Fruit fly (Drosophila melanogaster) whole organism, embryonic: ENCODE results near the gene Ada2a.

ENCODE experiments used
- B-H2 ChIP-seq: fragments of 200-800 bp; sonication (Bioruptor generic); optimal IDR thresholded peaks from 2 replicates; lab custom pipeline; 2018; ENCODE audit warnings: missing biosample characterization, mild to moderate bottlenecking, missing genetic modification characterization
- CG11695 ChIP-seq: fragments of 200-800 bp; sonication (Bioruptor generic); IDR thresholded peaks from 3 replicates; pipeline ENCODE4 v1.3.6; 2022; ENCODE audit warnings: missing biosample characterization, missing genetic modification characterization
- CG12659 ChIP-seq: fragments of 200-800 bp; sonication (Bioruptor generic); optimal IDR thresholded peaks from 3 replicates; lab custom pipeline; 2017; ENCODE audit warnings: mild to moderate bottlenecking, missing biosample characterization, missing genetic modification reagents, missing genetic modification characterization
- CG14860 ChIP-seq: fragments of 200-800 bp; sonication (Bioruptor generic); IDR thresholded peaks from 3 replicates; pipeline ENCODE4 v1.3.6; 2022; ENCODE audit warnings: missing biosample characterization, missing genetic modification characterization; ENCODE audit not compliant: partially characterized antibody
- CG17359 ChIP-seq: fragments of 200-800 bp; sonication (Bioruptor generic); optimal IDR thresholded peaks from 3 replicates; lab custom pipeline; 2018; ENCODE audit warnings: missing biosample characterization, mild to moderate bottlenecking, missing genetic modification characterization, moderate library complexity
- CG17568 ChIP-seq: fragments of 200-800 bp; sonication (Bioruptor generic); optimal IDR thresholded peaks from 2 replicates; lab custom pipeline; 2018; ENCODE audit warnings: missing biosample characterization, mild to moderate bottlenecking, missing genetic modification characterization, moderate library complexity
- CG17829 ChIP-seq: fragments of 200-800 bp; optimal IDR thresholded peaks from 2 replicates; lab custom pipeline; 2019; ENCODE audit warnings: missing biosample characterization, mild to moderate bottlenecking, missing genetic modification characterization, moderate library complexity
- CG1832 ChIP-seq: fragments of 200-800 bp; sonication (Bioruptor generic); optimal IDR thresholded peaks from 2 replicates; lab custom pipeline; 2017; ENCODE audit warnings: missing biosample characterization, mild to moderate bottlenecking, missing genetic modification characterization, inconsistent platforms
- CG33213 ChIP-seq: fragments of 200-800 bp; sonication (Bioruptor generic); optimal IDR thresholded peaks from 3 replicates; lab custom pipeline; 2016; ENCODE audit warnings: missing biosample characterization, missing genetic modification characterization
- CG3726 ChIP-seq: fragments of 200-800 bp; sonication (Bioruptor generic); IDR thresholded peaks from 3 replicates; pipeline ENCODE4, ENCODE4 v1.3.6; 2022; ENCODE audit warnings: missing biosample characterization, missing genetic modification characterization
- CG3847 ChIP-seq: fragments of 200-800 bp; sonication (Bioruptor generic); IDR thresholded peaks from 2 replicates; pipeline ENCODE4 v1.3.6; 2022; ENCODE audit warnings: missing biosample characterization, missing genetic modification characterization
- CG6765 ChIP-seq: fragments of 200-800 bp; sonication (Bioruptor generic); optimal IDR thresholded peaks from 3 replicates; lab custom pipeline; 2017; ENCODE audit warnings: missing biosample characterization, mild to moderate bottlenecking, missing genetic modification characterization
- CG6791 ChIP-seq: fragments of 200-800 bp; sonication (Bioruptor generic); IDR thresholded peaks from 3 replicates; pipeline ENCODE4 v1.3.6; 2022; ENCODE audit warnings: missing biosample characterization, missing genetic modification characterization; ENCODE audit not compliant: partially characterized antibody
- CG7963 ChIP-seq: fragments of 200-800 bp; sonication (Bioruptor generic); IDR thresholded peaks from 3 replicates; pipeline ENCODE4 v1.3.6; 2022; ENCODE audit warnings: missing biosample characterization, missing genetic modification characterization; ENCODE audit not compliant: partially characterized antibody
- CG8765 ChIP-seq: fragments of 200-800 bp; sonication (Bioruptor generic); IDR thresholded peaks from 2 replicates; pipeline ENCODE4 v1.3.6; 2022; ENCODE audit warnings: missing biosample characterization, missing genetic modification characterization
- CG9609 ChIP-seq: fragments of 200-800 bp; sonication (Bioruptor generic); optimal IDR thresholded peaks from 3 replicates; lab custom pipeline; 2016; ENCODE audit warnings: missing biosample characterization, missing genetic modification characterization
- Dip2 ChIP-seq: fragments of 200-800 bp; sonication (Bioruptor generic); IDR thresholded peaks from 2 replicates; pipeline ENCODE4 v1.3.6; 2022; ENCODE audit warnings: missing biosample characterization, missing genetic modification characterization
- Dref ChIP-seq: fragments of 200-800 bp; sonication (Bioruptor generic); IDR thresholded peaks from 2 replicates; pipeline ENCODE4 v1.3.6; 2022; ENCODE audit warnings: missing biosample characterization, missing genetic modification characterization
- E2f1 ChIP-seq: fragments of 200-800 bp; sonication (Bioruptor generic); IDR thresholded peaks from 2 replicates; pipeline ENCODE4 v1.3.6; 2022; ENCODE audit warnings: missing biosample characterization, missing genetic modification characterization
- E2f2 ChIP-seq: fragments of 200-800 bp; sonication (Bioruptor generic); IDR thresholded peaks from 2 replicates; pipeline ENCODE4 v1.3.6; 2022; ENCODE audit warnings: missing biosample characterization, missing genetic modification characterization
- ERR ChIP-seq: fragments of 200-800 bp; sonication (Bioruptor generic); optimal IDR thresholded peaks from 2 replicates; lab custom pipeline; 2016; ENCODE audit warnings: missing biosample characterization, missing genetic modification characterization
- Gsc ChIP-seq: fragments of 200-800 bp; sonication (Bioruptor generic); IDR thresholded peaks from 2 replicates; pipeline ENCODE4 v1.3.6; 2022; ENCODE audit warnings: missing biosample characterization, missing genetic modification characterization
- HmgD ChIP-seq: fragments of 200-800 bp; sonication (Bioruptor generic); optimal IDR thresholded peaks from 3 replicates; lab custom pipeline; 2016; ENCODE audit warnings: missing biosample characterization, missing genetic modification characterization
- Jarid2 ChIP-seq: fragments of 200-800 bp; sonication (Bioruptor generic); optimal IDR thresholded peaks from 3 replicates; lab custom pipeline; 2017; ENCODE audit warnings: mild to moderate bottlenecking, missing biosample characterization, missing genetic modification reagents, missing genetic modification characterization
- MBD-R2 ChIP-seq: fragments of 200-800 bp; sonication (Bioruptor generic); IDR thresholded peaks from 2 replicates; pipeline ENCODE4 v1.3.6; 2022; ENCODE audit warnings: missing biosample characterization, missing genetic modification characterization
- Max ChIP-seq: fragments of 200-800 bp; sonication (Bioruptor generic); optimal IDR thresholded peaks from 2 replicates; lab custom pipeline; 2016; ENCODE audit warnings: missing biosample characterization, mild to moderate bottlenecking, missing genetic modification characterization
- Med ChIP-seq: fragments of 200-800 bp; sonication (Bioruptor generic); peaks from one replicate; lab custom pipeline; 2016; ENCODE audit warnings: missing biosample characterization, missing genetic modification characterization, mild to moderate bottlenecking, inconsistent platforms, moderate library complexity
- Nf-YA ChIP-seq: fragments of 200-800 bp; sonication (Bioruptor generic); IDR thresholded peaks from 2 replicates; pipeline ENCODE4 v1.3.6; 2022; ENCODE audit warnings: missing biosample characterization, missing genetic modification characterization
- Nf-YB ChIP-seq: fragments of 200-800 bp; sonication (Bioruptor generic); optimal IDR thresholded peaks from 3 replicates; lab custom pipeline; 2019; ENCODE audit warnings: missing biosample characterization, mild to moderate bottlenecking, missing genetic modification characterization, moderate library complexity
- Opbp ChIP-seq: fragments of 200-800 bp; sonication (Bioruptor generic); IDR thresholded peaks from 3 replicates; pipeline ENCODE4 v1.3.6; 2022; ENCODE audit warnings: missing biosample characterization, missing genetic modification characterization; ENCODE audit not compliant: partially characterized antibody
- Ravus ChIP-seq: fragments of 200-800 bp; sonication (Bioruptor generic); IDR thresholded peaks from 2 replicates; pipeline ENCODE4 v1.3.6; 2022; ENCODE audit warnings: missing biosample characterization, missing genetic modification characterization
- Sin3A ChIP-seq: fragments of >200 bp; optimal IDR thresholded peaks from 2 replicates; lab custom pipeline; 2018
- Trl ChIP-seq, 3 experiments: fragments of >200 bp in 2 of 3; fragments of 200-800 bp in 1 of 3; sonication (Bioruptor generic) in 1 of 3; optimal IDR thresholded peaks; 2 replicates in 1 of 3; 3 replicates in 2 of 3; lab custom pipeline; 2016 to 2017; ENCODE audit warnings: missing biosample characterization in 1 of 3, missing genetic modification characterization in 1 of 3
- cg ChIP-seq: fragments of 200-800 bp; sonication (Bioruptor generic); optimal IDR thresholded peaks from 3 replicates; lab custom pipeline; 2019; ENCODE audit warnings: missing biosample characterization, mild to moderate bottlenecking, missing genetic modification characterization, moderate library complexity
- crp ChIP-seq, 2 experiments: fragments of 200-800 bp; sonication (Bioruptor generic); optimal IDR thresholded peaks; 2 replicates in 1 of 2; 3 replicates in 1 of 2; lab custom pipeline; 2017; ENCODE audit warnings: missing biosample characterization in 2 of 2, missing genetic modification characterization in 2 of 2, mild to moderate bottlenecking in 1 of 2, moderate library complexity in 1 of 2
- fu2 ChIP-seq: fragments of 200-800 bp; sonication (Bioruptor generic); optimal IDR thresholded peaks from 2 replicates; lab custom pipeline; 2016; ENCODE audit warnings: missing biosample characterization, missing genetic modification characterization
- hb ChIP-seq: fragments of 200-800 bp; sonication (Bioruptor generic); IDR thresholded peaks from 3 replicates; pipeline ENCODE4 v1.3.6; 2022; ENCODE audit warnings: missing biosample characterization, missing genetic modification characterization; ENCODE audit not compliant: partially characterized antibody
- hkb ChIP-seq, 2 experiments: fragments of 200-800 bp in 1 of 2; fragments of >200 bp in 1 of 2; sonication (Bioruptor generic) in 1 of 2; IDR thresholded peaks in 1 of 2; optimal IDR thresholded peaks in 1 of 2; 2 replicates each; pipeline versions ENCODE4 v1.3.6 to Lab custom; 2017 to 2022; ENCODE audit warnings: missing biosample characterization in 1 of 2, missing genetic modification characterization in 1 of 2
- jigr1 ChIP-seq: fragments of 200-800 bp; sonication (Bioruptor generic); IDR thresholded peaks from 3 replicates; pipeline ENCODE4 v1.3.6; 2022; ENCODE audit warnings: missing biosample characterization, missing genetic modification characterization
- nerfin-2 ChIP-seq: fragments of 200-800 bp; sonication (Bioruptor generic); IDR thresholded peaks from 2 replicates; pipeline ENCODE4 v1.3.6; 2022; ENCODE audit warnings: missing biosample characterization, missing genetic modification characterization; ENCODE audit not compliant: partially characterized antibody
- ranshi ChIP-seq: fragments of 200-800 bp; sonication (Bioruptor generic); IDR thresholded peaks from 2 replicates; pipeline ENCODE4 v1.3.6; 2022; ENCODE audit warnings: missing biosample characterization, missing genetic modification characterization
- row ChIP-seq: fragments of 200-800 bp; sonication (Bioruptor generic); IDR thresholded peaks from 3 replicates; pipeline ENCODE4 v1.3.6; 2022; ENCODE audit warnings: missing biosample characterization, missing genetic modification characterization
- sd ChIP-seq: fragments of 200-800 bp; sonication (Bioruptor generic); optimal IDR thresholded peaks from 3 replicates; lab custom pipeline; 2018; ENCODE audit warnings: missing biosample characterization, mild to moderate bottlenecking, missing genetic modification characterization, moderate library complexity
- seq ChIP-seq: fragments of 200-800 bp; sonication (Bioruptor generic); IDR thresholded peaks from 2 replicates; pipeline ENCODE4 v1.3.6; 2022; ENCODE audit warnings: missing biosample characterization, missing genetic modification characterization
- so ChIP-seq: fragments of 200-800 bp; sonication (Bioruptor generic); IDR thresholded peaks from 3 replicates; pipeline ENCODE4 v1.3.6; 2022; ENCODE audit warnings: missing biosample characterization, missing genetic modification characterization
- vnd ChIP-seq: fragments of 200-800 bp; sonication (Bioruptor generic); IDR thresholded peaks from 3 replicates; pipeline ENCODE4 v1.3.6; 2022; ENCODE audit warnings: missing biosample characterization, missing genetic modification characterization; ENCODE audit not compliant: partially characterized antibody
- vvl ChIP-seq: fragments of 200-800 bp; sonication (Bioruptor generic); IDR thresholded peaks from 2 replicates; pipeline ENCODE4 v1.3.6; 2022; ENCODE audit warnings: missing biosample characterization, missing genetic modification characterization
- zen ChIP-seq: fragments of 200-800 bp; sonication (Bioruptor generic); optimal IDR thresholded peaks from 3 replicates; lab custom pipeline; 2018; ENCODE audit warnings: missing biosample characterization, mild to moderate bottlenecking, missing genetic modification characterization, moderate library complexity
- zen2 ChIP-seq: fragments of 200-800 bp; sonication (Bioruptor generic); IDR thresholded peaks from 3 replicates; pipeline ENCODE4 v1.3.6; 2022; ENCODE audit warnings: missing biosample characterization, missing genetic modification characterization; ENCODE audit not compliant: partially characterized antibody

Gene Ada2a

dm6 chr3R:18283441-18283840 is 28.2 kb upstream of the Ada2a start, which contains the start of the genes CG14312 and CG8064 (continued):
- peak; percentile 30; the same call in 1 of the 2 replicates for TF ChIP-seq nerfin-2 (GFP tag; lab: Robert Waterston, UW)
- no peak for TF ChIP-seq CG6765 (GFP tag; lab: Kevin White, UChicago)
- TF ChIP-seq Nf-YB (GFP tag; lab: Kevin White, UChicago) = peak; percentile 2
- 0 out of 3 replicates have a peak, but pooled peaks have one; percentile 37 for TF ChIP-seq hb (GFP tag; lab: Robert Waterston, UW)
- no peak for TF ChIP-seq Jarid2 (GFP tag; lab: Kevin White, UChicago)
- no peak for TF ChIP-seq Trl (optimal IDR thresholded peaks at IDR 0.05; lab: Kevin White, UChicago)
- TF ChIP-seq Trl (GFP tag; optimal IDR thresholded peaks at IDR 0.05; lab: Kevin White, UChicago) = no peak
- peak; percentile 76 for TF ChIP-seq CG3847
- no peak for TF ChIP-seq sd (tag; lab: Kevin White, UChicago)
- no peak for TF ChIP-seq E2f1 (GFP tag; lab: Robert Waterston, UW)
- no peak for TF ChIP-seq CG9609 (GFP tag; lab: Kevin White, UChicago)
- TF ChIP-seq E2f2 = peak; percentile 88
- no peak for TF ChIP-seq cg (GFP tag; lab: Kevin White, UChicago)
- no peak for TF ChIP-seq CG8765 (GFP tag; lab: Robert Waterston, UW)
- peak; percentile 44; the same call in 1 of the 2 replicates for TF ChIP-seq seq (GFP tag; lab: Robert Waterston, UW)
- peak; percentile 59; the same call in 2 of the 3 replicates for TF ChIP-seq CG7963
- peak; percentile 55 for TF ChIP-seq Med (GFP tag; lab: Kevin White, UChicago)
- TF ChIP-seq zen (tag; lab: Kevin White, UChicago) = no peak
- TF ChIP-seq Gsc (GFP tag; lab: Robert Waterston, UW) = no peak
- no peak for TF ChIP-seq CG1832
- no peak for TF ChIP-seq CG11695 (GFP tag; lab: Robert Waterston, UW)
- peak; percentile 33 for TF ChIP-seq CG33213 (GFP tag; lab: Kevin White, UChicago)
- TF ChIP-seq CG14860 = 0 out of 3 replicates have a peak, but pooled peaks have one; percentile 10
- no peak for TF ChIP-seq Dip2 (GFP tag; lab: Robert Waterston, UW)
- TF ChIP-seq CG12659 (GFP tag; lab: Kevin White, UChicago) = peak; percentile 47
- TF ChIP-seq MBD-R2 (GFP tag; lab: Robert Waterston, UW) = peak; percentile 78
- no peak for TF ChIP-seq HmgD (GFP tag; lab: Kevin White, UChicago)
- peak; percentile 57 for TF ChIP-seq Sin3A (lab: Kevin White, UChicago)
- no peak for TF ChIP-seq Ravus (GFP tag; lab: Robert Waterston, UW)
- no peak for TF ChIP-seq CG3726
- TF ChIP-seq Opbp (GFP tag; lab: Robert Waterston, UW) = peak; percentile 75
- no peak for TF ChIP-seq ERR (GFP tag; lab: Kevin White, UChicago)
- TF ChIP-seq Dref (GFP tag; lab: Robert Waterston, UW) = peak; percentile 94
- TF ChIP-seq ranshi (GFP tag; lab: Robert Waterston, UW) = no peak
- TF ChIP-seq CG17568 = no peak
- TF ChIP-seq vvl (GFP tag; lab: Robert Waterston, UW) = 0 out of 2 replicates have a peak, but pooled peaks have one; percentile 25
- TF ChIP-seq row (GFP tag; lab: Robert Waterston, UW) = no peak
- TF ChIP-seq CG6791 (GFP tag; lab: Robert Waterston, UW) = peak; percentile 78
- TF ChIP-seq zen2 = no peak; the same call in 2 of the 3 replicates
- no peak for TF ChIP-seq jigr1
- TF ChIP-seq Max = peak; percentile 81
- TF ChIP-seq B-H2 (GFP tag; lab: Kevin White, UChicago) = peak; percentile 4
- TF ChIP-seq fu2 (GFP tag; lab: Kevin White, UChicago) = no peak
- TF ChIP-seq CG17829 = peak; percentile 21
- no peak for TF ChIP-seq CG17359 (tag; lab: Kevin White, UChicago)
- peak; percentile 39 for TF ChIP-seq hkb (optimal IDR thresholded peaks at IDR 0.05; lab: Kevin White, UChicago)
- TF ChIP-seq hkb (GFP tag; IDR thresholded peaks at IDR 0.05; lab: Robert Waterston, UW) = no peak
- TF ChIP-seq Nf-YA (GFP tag; lab: Robert Waterston, UW) = no peak
- peak in 1 of 2 experiments; percentile 32 for TF ChIP-seq crp (GFP tag; optimal IDR thresholded peaks at IDR 0.05; lab: Kevin White, UChicago)
- TF ChIP-seq vnd (GFP tag; lab: Robert Waterston, UW) = peak; percentile 44; the same call in 1 of the 3 replicates
- no peak for TF ChIP-seq so (GFP tag; lab: Robert Waterston, UW)
